Fruit fly (Drosophila melanogaster): ENCODE measurements around the gene RnpS1.

DNA sequence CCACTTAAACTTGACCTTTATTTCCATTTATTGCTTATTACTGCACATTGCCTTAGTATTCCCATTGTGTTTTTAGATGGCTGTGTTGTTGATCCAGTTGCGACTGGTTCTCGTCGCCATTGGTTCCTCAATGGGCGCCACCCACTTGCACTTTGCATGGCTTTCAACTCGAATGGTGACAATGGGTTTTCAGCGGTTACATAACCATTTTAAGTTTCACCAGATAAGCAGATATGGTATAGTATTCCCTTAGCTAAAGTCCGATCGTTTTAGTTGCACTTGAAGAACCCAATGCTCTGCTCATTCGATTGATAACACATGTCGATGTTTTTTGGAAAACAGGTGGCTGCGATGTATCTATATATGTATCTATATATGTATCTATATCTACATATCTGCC is 50.1 kb downstream of the RnpS1 start:
- TF ChIP-seq kay (GFP tag; ENCODE audit: borderline replicate concordance) (peak; percentile 12), CG12768 (GFP tag; optimal IDR thresholded peaks at IDR 0.05) (peak; percentile 10), CG5204 (GFP tag; optimal IDR thresholded peaks at IDR 0.05) (no peak), toe (GFP tag; optimal IDR thresholded peaks at IDR 0.05) (no peak), bab1 (GFP tag; optimal IDR thresholded peaks at IDR 0.05) (no peak), cnc (optimal IDR thresholded peaks at IDR 0.05) (no peak), CG1620 (GFP tag; optimal IDR thresholded peaks at IDR 0.05) (no peak), cic (GFP tag; optimal IDR thresholded peaks at IDR 0.05) (peak; percentile 36), CG14711 (tag; optimal IDR thresholded peaks at IDR 0.05) (no peak), ovo (GFP tag; optimal IDR thresholded peaks at IDR 0.05) (peak; percentile 15), Clk (GFP tag; optimal IDR thresholded peaks at IDR 0.05) (no peak), pad (GFP tag; optimal IDR thresholded peaks at IDR 0.05) (no peak)
